Worm (Caenorhabditis elegans) whole organism, L2 larva: ENCODE measurements around the gene Y57E12AL.6.

ENCODE experiments used
- C34F6.9 ChIP-seq: fragments of 150-350 bp; optimal IDR thresholded peaks from 2 replicates; lab custom pipeline; 2014; ENCODE audit warnings: missing biosample characterization, missing genetic modification characterization
- F13H6.1 ChIP-seq: sonication (generic microtip); optimal IDR thresholded peaks from 2 replicates; lab custom pipeline; 2016; ENCODE audit warnings: missing genetic modification characterization, missing compliant biosample characterization
- ama-1 ChIP-seq: fragments of 150-350 bp; optimal IDR thresholded peaks from 2 replicates; lab custom pipeline; 2018; ENCODE audit warnings: inconsistent platforms
- elt-3 ChIP-seq: sonication (generic microtip); optimal IDR thresholded peaks from 2 replicates; lab custom pipeline; 2017; ENCODE audit warnings: missing biosample characterization, missing genetic modification characterization
- nhr-11 ChIP-seq: fragments of 150-350 bp; optimal IDR thresholded peaks from 2 replicates; lab custom pipeline; 2014; ENCODE audit warnings: missing biosample characterization, missing genetic modification characterization
- nhr-21 ChIP-seq: fragments of 150-350 bp; optimal IDR thresholded peaks from 2 replicates; lab custom pipeline; 2014; ENCODE audit warnings: missing biosample characterization, missing genetic modification characterization
- skn-1 ChIP-seq: sonication (generic microtip); optimal IDR thresholded peaks from 2 replicates; lab custom pipeline; 2017; ENCODE audit warnings: missing biosample characterization, missing genetic modification characterization
- unc-62 ChIP-seq: fragments of 150-350 bp; optimal IDR thresholded peaks from 2 replicates; lab custom pipeline; 2014; ENCODE audit warnings: missing biosample characterization, missing genetic modification reagents, missing genetic modification characterization
- zag-1 ChIP-seq: fragments of 150-350 bp; optimal IDR thresholded peaks from 2 replicates; lab custom pipeline; 2014; ENCODE audit warnings: missing biosample characterization, missing genetic modification characterization
- ztf-4 ChIP-seq: fragments of 150-350 bp; optimal IDR thresholded peaks from 2 replicates; lab custom pipeline; 2014; ENCODE audit warnings: missing biosample characterization, missing genetic modification characterization

DNA sequence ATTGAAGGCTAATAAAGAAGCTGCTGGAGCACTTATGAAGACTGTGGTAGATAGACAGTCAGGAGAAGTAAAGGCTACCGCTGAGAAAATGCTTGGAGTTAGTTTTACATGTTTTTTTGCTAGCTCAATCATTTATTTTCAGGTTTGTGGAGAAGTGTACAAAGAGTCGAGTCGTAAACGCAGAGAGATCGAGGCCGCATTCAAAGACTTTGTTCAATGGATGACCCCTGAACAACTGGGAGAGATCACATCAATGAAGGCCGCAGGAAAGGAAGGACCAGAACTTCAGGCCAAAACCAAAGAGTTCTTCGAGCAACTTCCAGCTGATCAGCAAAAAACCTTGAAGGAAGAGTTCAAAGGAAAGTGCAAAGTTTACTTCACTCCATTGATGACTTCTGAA lies 18.5 kb upstream of the Y57E12AL.6 start:
- TF ChIP-seq elt-3 (tag; lab: Kevin White, UChicago), result no peak
- TF ChIP-seq nhr-11, result no peak
- no peak for TF ChIP-seq unc-62
- no peak for TF ChIP-seq C34F6.9 (tag; lab: Kevin White, UChicago)
- TF ChIP-seq zag-1 (tag; lab: Kevin White, UChicago), result no peak
- TF ChIP-seq F13H6.1 (tag; lab: Kevin White, UChicago), result no peak
- no peak for TF ChIP-seq ama-1
- no peak for TF ChIP-seq nhr-21 (tag; lab: Kevin White, UChicago)
- TF ChIP-seq ztf-4 (tag; lab: Kevin White, UChicago), result no peak
- no peak for TF ChIP-seq skn-1
